Fruit fly (Drosophila melanogaster): Measurements from ENCODE around the gene CG14042.

DNA sequence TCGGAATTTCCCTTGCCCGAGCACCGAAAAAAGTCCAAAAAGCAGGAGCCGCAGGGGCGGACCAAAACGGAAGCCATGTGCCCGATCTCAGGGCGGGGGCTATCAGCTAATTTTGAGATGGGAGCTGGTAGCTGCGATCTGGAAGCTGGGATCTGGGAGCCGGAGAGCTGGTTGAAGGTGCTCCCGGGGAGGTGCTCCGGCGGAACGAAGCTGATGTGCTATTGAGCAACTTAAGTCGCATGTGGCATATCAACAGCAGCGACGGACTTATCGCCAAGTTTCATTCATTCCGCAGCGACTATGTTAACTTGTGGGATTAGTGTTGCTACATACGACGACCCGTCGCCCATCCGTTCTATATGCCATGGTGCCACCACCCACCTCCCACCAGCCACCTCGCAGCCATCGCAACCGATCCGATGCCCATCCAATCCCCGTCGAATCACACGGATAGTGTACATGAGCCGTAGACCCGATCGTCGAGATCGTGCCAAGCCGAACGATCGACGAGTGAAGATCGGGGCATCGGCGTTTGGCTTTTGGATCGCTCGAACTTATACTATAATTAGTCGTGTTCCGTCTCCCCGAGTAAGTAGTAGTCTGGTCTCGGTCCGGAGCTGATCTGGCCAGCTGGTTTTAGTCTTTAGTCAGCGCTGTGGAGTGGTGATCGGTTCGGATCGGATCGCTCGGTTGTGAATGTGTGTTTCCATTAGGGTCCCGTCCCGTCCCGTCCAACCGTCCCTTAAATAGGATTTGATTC lies 8.3 kb upstream of the CG14042 start, which contains the start of gene Col4a1:
- TF ChIP-seq CTCF (optimal IDR thresholded peaks at IDR 0.05) (no peak), CG8478 (optimal IDR thresholded peaks at IDR 0.05) (no peak)

Data from S2 (cell line).